Fruit fly (Drosophila melanogaster): ENCODE data around the gene PolD1.

The PolD1 gene

DNA sequence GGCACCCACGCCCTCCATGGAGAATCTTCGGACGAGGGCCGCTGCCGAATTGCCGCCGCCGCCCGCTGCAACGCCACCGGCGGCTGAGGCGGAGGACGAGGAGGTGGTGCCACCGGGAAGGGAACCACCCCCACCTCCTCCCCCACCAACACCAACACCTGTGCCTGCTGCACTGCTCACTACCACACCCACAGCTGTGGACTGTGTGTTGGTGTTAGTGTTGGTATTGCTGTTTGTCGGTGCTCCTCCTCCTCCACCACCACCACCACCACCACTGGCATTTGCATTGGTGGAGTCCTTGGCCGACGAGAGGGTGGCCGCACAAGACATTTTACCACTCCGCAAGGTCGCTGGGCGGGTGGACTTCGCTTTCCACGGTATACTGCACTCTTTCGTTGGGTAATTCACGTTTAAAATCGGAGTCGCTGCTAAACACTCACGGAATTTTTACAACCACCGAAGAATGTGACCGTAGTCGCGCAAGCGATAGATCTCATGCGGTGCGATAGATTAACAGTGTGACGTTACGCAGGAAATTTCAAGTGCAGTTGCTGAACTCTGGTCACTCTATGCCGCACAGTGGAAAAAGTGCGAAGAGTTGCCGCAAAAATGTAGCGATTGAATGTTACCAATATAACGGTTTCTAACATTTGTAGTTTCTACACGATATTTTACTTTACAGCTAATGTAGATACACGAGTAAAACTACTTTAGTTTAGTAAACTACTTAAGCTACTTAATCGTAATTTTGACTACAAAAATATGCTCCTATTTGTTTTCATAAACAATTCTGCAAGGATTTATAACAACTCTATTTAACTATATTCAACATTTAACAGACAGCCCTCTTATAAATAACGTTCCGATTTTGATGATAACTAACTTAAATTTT lies 23.9 kb upstream of the PolD1 start, which contains the start of gene mib1 (continued):
- TF ChIP-seq N (GFP tag; optimal IDR thresholded peaks at IDR 0.05) (peak; percentile 63), rgr (GFP tag; optimal IDR thresholded peaks at IDR 0.05) (no peak), Abd-B (GFP tag; optimal IDR thresholded peaks at IDR 0.05) (no peak), dsf (GFP tag; optimal IDR thresholded peaks at IDR 0.05; ENCODE audit: borderline replicate concordance) (no peak), sv (GFP tag; optimal IDR thresholded peaks at IDR 0.05) (no peak), psq (GFP tag; optimal IDR thresholded peaks at IDR 0.05) (peak; percentile 29), CG9705 (GFP tag; optimal IDR thresholded peaks at IDR 0.05) (no peak)

- no peak for TF ChIP-seq Dif (GFP tag; optimal IDR thresholded peaks at IDR 0.05; ENCODE audit: partially characterized antibody)
- no peak for TF ChIP-seq brk (GFP tag; optimal IDR thresholded peaks at IDR 0.05)
- TF ChIP-seq h (GFP tag; optimal IDR thresholded peaks at IDR 0.05), result no peak
- no peak for TF ChIP-seq Sp1 (GFP tag; optimal IDR thresholded peaks at IDR 0.05)
- no peak for TF ChIP-seq GATAd (GFP tag; optimal IDR thresholded peaks at IDR 0.05)
- TF ChIP-seq CG32264 (GFP tag; optimal IDR thresholded peaks at IDR 0.05), result no peak
Observed at dm6 chr3L:16010176-16010575, 22.6 kb upstream of the PolD1 start.

- TF ChIP-seq Dfd (GFP tag; optimal IDR thresholded peaks at IDR 0.05), result no peak
- TF ChIP-seq Jra (GFP tag; optimal IDR thresholded peaks at IDR 0.05), result peak; percentile 31
- TF ChIP-seq foxo (GFP tag; optimal IDR thresholded peaks at IDR 0.05), result peak; percentile 39 to 63
- peak; percentile 33 for TF ChIP-seq dsf (GFP tag; optimal IDR thresholded peaks at IDR 0.05; ENCODE audit: borderline replicate concordance)
- TF ChIP-seq usp (GFP tag; optimal IDR thresholded peaks at IDR 0.05), result no peak
- peak; percentile 69 for TF ChIP-seq Sp1 (GFP tag; optimal IDR thresholded peaks at IDR 0.05)
- peak; percentile 59 for TF ChIP-seq Hnf4 (GFP tag; optimal IDR thresholded peaks at IDR 0.05)
- no peak for TF ChIP-seq brk (GFP tag; optimal IDR thresholded peaks at IDR 0.05)
- TF ChIP-seq HLH106 (tag; optimal IDR thresholded peaks at IDR 0.05), result peak; percentile 74
- peak; percentile 61 for TF ChIP-seq woc (GFP tag; optimal IDR thresholded peaks at IDR 0.05)
- TF ChIP-seq pan (optimal IDR thresholded peaks at IDR 0.05), result no peak
- peak; percentile 10 for TF ChIP-seq CG9705 (GFP tag; optimal IDR thresholded peaks at IDR 0.05)
- no peak for TF ChIP-seq Mio (GFP tag; optimal IDR thresholded peaks at IDR 0.05)
- peak; percentile 5 for TF ChIP-seq br (GFP tag; optimal IDR thresholded peaks at IDR 0.05)
- peak; percentile 37 for TF ChIP-seq sv (GFP tag; optimal IDR thresholded peaks at IDR 0.05)
- TF ChIP-seq rgr (GFP tag; optimal IDR thresholded peaks at IDR 0.05), result peak; percentile 38
- peak; percentile 4 for TF ChIP-seq dmrt93B (GFP tag; optimal IDR thresholded peaks at IDR 0.05)
- TF ChIP-seq OdsH (GFP tag; optimal IDR thresholded peaks at IDR 0.05), result peak; percentile 51
- peak; percentile 28 for TF ChIP-seq Hr83 (GFP tag; optimal IDR thresholded peaks at IDR 0.05; ENCODE audit: poor library complexity, severe bottlenecking)
- peak; percentile 10 for TF ChIP-seq sage (GFP tag; optimal IDR thresholded peaks at IDR 0.05)
- TF ChIP-seq h (GFP tag; optimal IDR thresholded peaks at IDR 0.05), result peak; percentile 52
- peak; percentile 93 for TF ChIP-seq Myc (optimal IDR thresholded peaks at IDR 0.05)
- no peak for TF ChIP-seq N (GFP tag; optimal IDR thresholded peaks at IDR 0.05)
- TF ChIP-seq fru (GFP tag; optimal IDR thresholded peaks at IDR 0.05), result peak; percentile 45
- TF ChIP-seq ey (GFP tag; optimal IDR thresholded peaks at IDR 0.05), result peak; percentile 57
- TF ChIP-seq Rel (GFP tag; optimal IDR thresholded peaks at IDR 0.05), result peak; percentile 25
- peak; percentile 88 for TF ChIP-seq Rel (tag; optimal IDR thresholded peaks at IDR 0.05)
- peak; percentile 97 for TF ChIP-seq psq (GFP tag; optimal IDR thresholded peaks at IDR 0.05)
- TF ChIP-seq tai (GFP tag; optimal IDR thresholded peaks at IDR 0.05), result no peak
Observed at dm6 chr3L:16004401-16005237, 17.0 kb upstream of the PolD1 start, which contains the start of the genes hzg and mRpS31. TSS of gene hzg (minus strand) at chr3L:16004736. TSS of gene mRpS31 (plus strand) at chr3L:16005193.

Data from whole organism, wandering third instar larva.